Worm (Caenorhabditis elegans) whole organism, young adult: Measurements from ENCODE around the gene T15H9.4.

Source experiments
- B0019.2 ChIP-seq: fragments of 200-800 bp; sonication (Bioruptor generic); conservative IDR thresholded peaks from 2 replicates; pipeline ENCODE4 v1.3.6; 2022; ENCODE audit warnings: missing genetic modification reagents, missing genetic modification characterization, missing compliant biosample characterization
- B0261.1 ChIP-seq: sonication (generic microtip); optimal IDR thresholded peaks from 2 replicates; lab custom pipeline; 2016; ENCODE audit warnings: mild to moderate bottlenecking, missing genetic modification characterization, moderate library complexity, missing compliant biosample characterization
- C06A6.2 ChIP-seq: fragments of 200-800 bp; sonication (Bioruptor generic); conservative IDR thresholded peaks from 2 replicates; pipeline ENCODE4 v1.3.6; 2022; ENCODE audit warnings: missing genetic modification characterization, missing compliant biosample characterization
- D2030.7 ChIP-seq: fragments of 200-800 bp; sonication (Bioruptor generic); IDR thresholded peaks from 2 replicates; pipeline ENCODE4 v1.3.6; 2022; ENCODE audit warnings: missing genetic modification reagents, missing genetic modification characterization, missing compliant biosample characterization
- F33H1.4 ChIP-seq: fragments of 200-800 bp; sonication (Bioruptor generic); IDR thresholded peaks from 2 replicates; pipeline ENCODE4 v1.3.6; 2022; ENCODE audit warnings: missing genetic modification reagents, missing genetic modification characterization, missing compliant biosample characterization
- F57A8.1 ChIP-seq: fragments of 200-800 bp; sonication (Bioruptor generic); optimal IDR thresholded peaks from 2 replicates; lab custom pipeline; 2018; ENCODE audit warnings: mild to moderate bottlenecking, missing genetic modification characterization, moderate library complexity, missing compliant biosample characterization
- K12H6.12 ChIP-seq: fragments of 200-800 bp; sonication (Bioruptor generic); optimal IDR thresholded peaks from 2 replicates; lab custom pipeline; 2018; ENCODE audit warnings: mild to moderate bottlenecking, missing genetic modification characterization, missing compliant biosample characterization
- T26A5.8 ChIP-seq: sonication (generic microtip); optimal IDR thresholded peaks from 2 replicates; lab custom pipeline; 2016; ENCODE audit warnings: missing genetic modification characterization, missing compliant biosample characterization
- Y53F4B.3 ChIP-seq: fragments of 200-800 bp; sonication (Bioruptor generic); IDR thresholded peaks from 2 replicates; pipeline ENCODE4 v1.3.6; 2022; ENCODE audit warnings: missing genetic modification reagents, missing genetic modification characterization, missing compliant biosample characterization
- Y79H2A.3 ChIP-seq: fragments of 200-800 bp; sonication (Bioruptor generic); conservative IDR thresholded peaks from 2 replicates; pipeline ENCODE4 v1.3.6; 2022; ENCODE audit warnings: missing genetic modification reagents, missing genetic modification characterization, missing compliant biosample characterization
- ZK185.1 ChIP-seq: sonication (generic microtip); optimal IDR thresholded peaks from 2 replicates; lab custom pipeline; 2016; ENCODE audit warnings: mild to moderate bottlenecking, missing genetic modification characterization, missing compliant biosample characterization; ENCODE audit not compliant: poor library complexity, severe bottlenecking
- aptf-3 ChIP-seq: fragments of 200-800 bp; sonication (Bioruptor generic); IDR thresholded peaks from 2 replicates; pipeline ENCODE4 v1.3.6; 2022; ENCODE audit warnings: missing genetic modification characterization, missing compliant biosample characterization
- athp-1 ChIP-seq: sonication (generic microtip); optimal IDR thresholded peaks from 2 replicates; lab custom pipeline; 2017; ENCODE audit warnings: mild to moderate bottlenecking, missing genetic modification characterization, missing compliant biosample characterization
- cebp-1 ChIP-seq, 2 experiments: fragments of 200-800 bp in 1 of 2; sonication (Bioruptor generic) in 1 of 2; sonication (generic microtip) in 1 of 2; IDR thresholded peaks in 1 of 2; optimal IDR thresholded peaks in 1 of 2; 2 replicates each; pipeline versions ENCODE4 v1.3.6 to Lab custom; 2017 to 2022; ENCODE audit warnings: missing compliant biosample characterization in 2 of 2, missing genetic modification characterization in 2 of 2, mild to moderate bottlenecking in 1 of 2, missing genetic modification reagents in 1 of 2, moderate library complexity in 1 of 2
- ceh-27 ChIP-seq: fragments of 200-800 bp; sonication (Bioruptor generic); optimal IDR thresholded peaks from 2 replicates; lab custom pipeline; 2018; ENCODE audit warnings: mild to moderate bottlenecking, missing genetic modification characterization, moderate library complexity, missing compliant biosample characterization
- chd-7 ChIP-seq: sonication (generic microtip); optimal IDR thresholded peaks from 2 replicates; lab custom pipeline; 2016; ENCODE audit warnings: mild to moderate bottlenecking, missing genetic modification characterization, moderate library complexity, missing compliant biosample characterization
- die-1 ChIP-seq: sonication (generic microtip); optimal IDR thresholded peaks from 2 replicates; lab custom pipeline; 2016; ENCODE audit warnings: missing genotype, mild to moderate bottlenecking, missing genetic modification characterization, missing compliant biosample characterization
- dpff-1 ChIP-seq: sonication (generic microtip); optimal IDR thresholded peaks from 2 replicates; lab custom pipeline; 2017; ENCODE audit warnings: mild to moderate bottlenecking, missing genetic modification characterization, missing compliant biosample characterization
- dpl-1 ChIP-seq: fragments of 150-350 bp; optimal IDR thresholded peaks from 2 replicates; lab custom pipeline; 2014; ENCODE audit warnings: missing biosample characterization, missing genetic modification reagents, missing genetic modification characterization
- efl-1 ChIP-seq: fragments of 150-350 bp; optimal IDR thresholded peaks from 2 replicates; lab custom pipeline; 2014; ENCODE audit warnings: missing biosample characterization, missing genetic modification reagents, missing genetic modification characterization
- egrh-3 ChIP-seq: fragments of 200-800 bp; sonication (Bioruptor generic); IDR thresholded peaks from 2 replicates; pipeline ENCODE4 v1.3.6; 2022; ENCODE audit warnings: missing genetic modification reagents, missing genetic modification characterization, missing compliant biosample characterization
- him-1 ChIP-seq: sonication (generic microtip); optimal IDR thresholded peaks from 2 replicates; lab custom pipeline; 2016; ENCODE audit warnings: missing genotype, missing genetic modification reagents, missing genetic modification characterization, missing compliant biosample characterization
- hlh-12 ChIP-seq: sonication (generic microtip); optimal IDR thresholded peaks from 2 replicates; lab custom pipeline; 2016; ENCODE audit warnings: missing genetic modification characterization, missing compliant biosample characterization
- hlh-26 ChIP-seq: fragments of 200-800 bp; sonication (Bioruptor generic); conservative IDR thresholded peaks from 2 replicates; pipeline ENCODE4 v1.3.6; 2022; ENCODE audit warnings: missing genetic modification reagents, missing genetic modification characterization, missing compliant biosample characterization
- hrde-1 ChIP-seq: sonication (generic microtip); optimal IDR thresholded peaks from 2 replicates; lab custom pipeline; 2016; ENCODE audit warnings: missing genetic modification characterization, mild to moderate bottlenecking, missing compliant biosample characterization, moderate library complexity, missing genotype, missing genetic modification reagents, borderline replicate concordance
- let-526 ChIP-seq: fragments of 200-800 bp; sonication (Bioruptor generic); IDR thresholded peaks from 2 replicates; pipeline ENCODE4 v1.3.6; 2022; ENCODE audit warnings: missing genetic modification reagents, missing genetic modification characterization, missing compliant biosample characterization
- lin-35 ChIP-seq, 3 experiments: fragments of 150-350 bp in 2 of 3; sonication (generic microtip) in 1 of 3; optimal IDR thresholded peaks; 2 replicates each; lab custom pipeline; 2014 to 2018; ENCODE audit warnings: missing biosample characterization in 3 of 3, missing genetic modification characterization in 3 of 3, missing genetic modification reagents in 3 of 3
- madf-10 ChIP-seq: sonication (generic microtip); optimal IDR thresholded peaks from 2 replicates; lab custom pipeline; 2016; ENCODE audit warnings: mild to moderate bottlenecking, missing genetic modification characterization, missing compliant biosample characterization
- mcd-1 ChIP-seq: fragments of 200-800 bp; sonication (Bioruptor generic); IDR thresholded peaks from 2 replicates; pipeline ENCODE4 v1.3.6; 2022; ENCODE audit warnings: missing genetic modification reagents, missing genetic modification characterization, missing compliant biosample characterization
- mel-28 ChIP-seq: sonication (generic microtip); optimal IDR thresholded peaks from 2 replicates; lab custom pipeline; 2016; ENCODE audit warnings: borderline replicate concordance, mild to moderate bottlenecking, missing genetic modification characterization, missing compliant biosample characterization
- mes-4 ChIP-seq: sonication (generic microtip); optimal IDR thresholded peaks from 2 replicates; lab custom pipeline; 2016; ENCODE audit warnings: missing genotype, missing genetic modification characterization, missing compliant biosample characterization
- mxl-1 ChIP-seq: sonication (generic microtip); optimal IDR thresholded peaks from 2 replicates; lab custom pipeline; 2016; ENCODE audit warnings: missing genetic modification characterization, missing compliant biosample characterization
- nfya-1 ChIP-seq: sonication (generic microtip); optimal IDR thresholded peaks from 2 replicates; lab custom pipeline; 2017; ENCODE audit warnings: antibody characterized with exemption, missing compliant biosample characterization, missing genetic modification characterization, borderline replicate concordance; ENCODE audit not compliant: insufficient read depth
- nfya-2 ChIP-seq: fragments of 200-800 bp; sonication (Bioruptor generic); IDR thresholded peaks from 2 replicates; pipeline ENCODE4 v1.3.6; 2022; ENCODE audit warnings: missing genetic modification reagents, missing genetic modification characterization, missing compliant biosample characterization
- pbrm-1 ChIP-seq: fragments of 200-800 bp; sonication (Bioruptor generic); IDR thresholded peaks from 2 replicates; pipeline ENCODE4 v1.3.6; 2022; ENCODE audit warnings: missing genetic modification reagents, missing genetic modification characterization, missing compliant biosample characterization
- pha-4 ChIP-seq: fragments of 150-350 bp; sonication (generic microtip); optimal IDR thresholded peaks from 2 replicates; lab custom pipeline; 2014; ENCODE audit warnings: missing biosample characterization, missing genetic modification reagents, missing genetic modification characterization
- repo-1 ChIP-seq: sonication (generic microtip); optimal IDR thresholded peaks from 2 replicates; lab custom pipeline; 2017; ENCODE audit warnings: mild to moderate bottlenecking, missing genetic modification characterization, missing compliant biosample characterization
- rpc-1 ChIP-seq, 2 experiments: fragments of 150-350 bp in 1 of 2; sonication (generic microtip) in 1 of 2; optimal IDR thresholded peaks; 2 replicates each; lab custom pipeline; 2014 to 2018; ENCODE audit warnings: missing biosample characterization in 1 of 2, missing genetic modification characterization in 1 of 2, missing genetic modification reagents in 1 of 2, missing genotype in 1 of 2
- sea-2 ChIP-seq: fragments of 200-800 bp; sonication (Bioruptor generic); IDR thresholded peaks from 2 replicates; pipeline ENCODE4 v1.3.6; 2022; ENCODE audit warnings: missing genetic modification characterization, missing compliant biosample characterization
- snpc-1.3 ChIP-seq: sonication (generic microtip); optimal IDR thresholded peaks from 2 replicates; lab custom pipeline; 2017; ENCODE audit warnings: missing genetic modification characterization, mild to moderate bottlenecking, missing compliant biosample characterization, antibody characterized with exemption, moderate library complexity, missing genotype, missing genetic modification reagents; ENCODE audit not compliant: insufficient read depth
- somi-1 ChIP-seq: fragments of 200-800 bp; sonication (Bioruptor generic); optimal IDR thresholded peaks from 2 replicates; lab custom pipeline; 2018; ENCODE audit warnings: mild to moderate bottlenecking, missing genetic modification characterization, missing compliant biosample characterization
- tlf-1 ChIP-seq: fragments of 200-800 bp; sonication (Bioruptor generic); optimal IDR thresholded peaks from 2 replicates; lab custom pipeline; 2018; ENCODE audit warnings: mild to moderate bottlenecking, missing genetic modification characterization, missing compliant biosample characterization
- unc-62 ChIP-seq: fragments of 150-350 bp; optimal IDR thresholded peaks from 2 replicates; lab custom pipeline; 2014; ENCODE audit warnings: missing biosample characterization, missing genetic modification reagents, missing genetic modification characterization
- ztf-18 ChIP-seq: sonication (generic microtip); optimal IDR thresholded peaks from 2 replicates; lab custom pipeline; 2016; ENCODE audit warnings: missing genotype, mild to moderate bottlenecking, missing genetic modification characterization, missing compliant biosample characterization
- ztf-28 ChIP-seq: fragments of 200-800 bp; sonication (Bioruptor generic); IDR thresholded peaks from 2 replicates; pipeline ENCODE4 v1.3.6; 2022; ENCODE audit warnings: missing genetic modification reagents, missing genetic modification characterization, missing compliant biosample characterization

Gene T15H9.4

DNA sequence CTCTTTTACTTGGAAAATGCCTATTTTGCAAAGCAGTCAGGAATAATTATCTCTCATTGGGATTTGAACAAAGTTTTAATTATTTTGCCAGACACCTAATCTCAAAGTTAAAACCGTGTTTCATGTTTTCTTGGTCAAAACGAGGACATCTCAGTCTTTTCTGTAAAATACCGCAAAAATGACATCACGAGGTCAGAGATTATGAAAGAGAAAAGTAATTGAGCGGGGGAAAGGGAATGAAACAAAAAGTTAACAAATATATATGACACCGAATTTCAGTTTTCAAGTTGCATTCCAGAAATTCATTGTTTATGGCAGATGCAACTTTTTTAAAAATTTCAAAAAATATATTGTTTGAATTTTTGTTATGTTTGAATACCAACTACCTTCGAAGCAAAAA is 9.1 kb upstream of the T15H9.4 start:
- TF ChIP-seq cebp-1 (GFP tag; IDR thresholded peaks at IDR 0.05; lab: Robert Waterston, UW) (no peak), cebp-1 (tag; optimal IDR thresholded peaks at IDR 0.05; lab: Kevin White, UChicago) (peak; percentile 31), die-1 (tag; lab: Kevin White, UChicago) (no peak), ZK185.1 (tag; lab: Kevin White, UChicago) (no peak)

DNA sequence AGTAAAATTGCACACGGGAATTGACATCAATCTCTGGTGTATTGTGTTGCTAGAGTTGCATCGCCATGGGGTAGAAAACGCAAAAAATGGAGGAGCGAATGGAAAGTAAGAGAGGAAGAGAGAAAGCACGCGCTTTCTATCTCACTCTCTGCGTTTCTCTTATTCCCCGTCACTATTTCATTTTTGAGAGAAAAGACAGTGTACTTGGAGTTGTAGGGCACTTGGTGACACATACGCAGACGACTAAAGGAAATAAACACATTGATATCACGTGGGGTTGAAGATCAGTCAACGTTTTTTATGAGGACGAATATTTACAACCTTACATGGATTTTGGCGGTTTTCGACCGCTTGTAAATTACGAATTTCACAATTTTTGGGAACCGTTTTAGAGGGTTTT is 8.3 kb upstream of the T15H9.4 start:
- TF ChIP-seq F57A8.1 (GFP tag; lab: Kevin White, UChicago) (no peak), snpc-1.3 (peak; percentile 12), mxl-1 (tag; lab: Kevin White, UChicago) (no peak), aptf-3 (no peak), dpff-1 (tag; lab: Kevin White, UChicago) (no peak), ztf-28 (GFP tag; lab: Robert Waterston, UW) (no peak), madf-10 (tag; lab: Kevin White, UChicago) (peak; percentile 87), F33H1.4 (GFP tag; lab: Robert Waterston, UW) (peak; percentile 20; the same call in 1 of the 2 replicates), hrde-1 (tag; lab: Kevin White, UChicago) (no peak), athp-1 (tag; lab: Kevin White, UChicago) (peak; percentile 43), ztf-18 (tag; lab: Kevin White, UChicago) (peak; percentile 41), die-1 (tag; lab: Kevin White, UChicago) (peak; percentile 23), Y79H2A.3 (GFP tag; lab: Robert Waterston, UW) (no peak), mel-28 (tag; lab: Kevin White, UChicago) (no peak), B0019.2 (GFP tag; lab: Robert Waterston, UW) (no peak), pbrm-1 (GFP tag; lab: Robert Waterston, UW) (peak; percentile 66), T26A5.8 (no peak), efl-1 (no peak), pha-4 (tag; lab: Kevin White, UChicago) (peak; percentile 58), him-1 (tag; lab: Kevin White, UChicago) (no peak), cebp-1 (GFP tag; IDR thresholded peaks at IDR 0.05; lab: Robert Waterston, UW) (peak; percentile 55; the same call in 1 of the 2 replicates), cebp-1 (tag; optimal IDR thresholded peaks at IDR 0.05; lab: Kevin White, UChicago) (peak; percentile 90), hlh-12 (no peak), unc-62 (peak; percentile 59), let-526 (GFP tag; lab: Robert Waterston, UW) (peak; percentile 93), B0261.1 (tag; lab: Kevin White, UChicago) (no peak), D2030.7 (GFP tag; lab: Robert Waterston, UW) (no peak), lin-35 (GFP tag; optimal IDR thresholded peaks at IDR 0.05; lab: Kevin White, UChicago) (peak in 1 of 3 experiments; percentile 63), nfya-2 (GFP tag; lab: Robert Waterston, UW) (no peak), C06A6.2 (peak; percentile 61; the same call in 1 of the 2 replicates), repo-1 (tag; lab: Kevin White, UChicago) (no peak), egrh-3 (GFP tag; lab: Robert Waterston, UW) (no peak), hlh-26 (GFP tag; lab: Robert Waterston, UW) (no peak), tlf-1 (GFP tag; lab: Kevin White, UChicago) (peak; percentile 75), nfya-1 (no peak), K12H6.12 (peak; percentile 90), chd-7 (tag; lab: Kevin White, UChicago) (peak; percentile 92), mes-4 (no peak), sea-2 (GFP tag; lab: Robert Waterston, UW) (no peak), Y53F4B.3 (GFP tag; lab: Robert Waterston, UW) (no peak), mcd-1 (GFP tag; lab: Robert Waterston, UW) (peak; percentile 60), somi-1 (GFP tag; lab: Kevin White, UChicago) (peak; percentile 96), rpc-1 (optimal IDR thresholded peaks at IDR 0.05; lab: Kevin White, UChicago) (no peak), rpc-1 (tag; optimal IDR thresholded peaks at IDR 0.05; lab: Kevin White, UChicago) (no peak), ceh-27 (peak; percentile 93), dpl-1 (no peak)
